In genomic region chrIII:3140227-3140626, ce11 we compare ENCODE assay signal across 2 worm cellular contexts.
A peak's percentile ranks its signal among the peaks of the same experiment; 100 is the strongest.
TF ChIP-seq lines count a peak whose summit lies in the region.

No protein-coding gene starts in this region.

TF ChIP-seq in whole organism, late embryonic, 69 proteins besides CTCF, POLR2A, EP300 and RAD21:
- TF ChIP-seq unc-3 (GFP tag; conservative IDR thresholded peaks at IDR 0.05; lab: Robert Waterston, UW), result no peak
- TF ChIP-seq unc-3 (tag; optimal IDR thresholded peaks at IDR 0.05; lab: Kevin White, UChicago), result no peak
- TF ChIP-seq ceh-34 (tag; optimal IDR thresholded peaks at IDR 0.05; lab: Kevin White, UChicago), result peak; percentile 99
- peak; percentile 76 for TF ChIP-seq ceh-19 (GFP tag; optimal IDR thresholded peaks at IDR 0.05; lab: Kevin White, UChicago)

TF ChIP-seq in whole organism, mixed stage, embryonic, 35 proteins besides CTCF, POLR2A, EP300 and RAD21:
- TF ChIP-seq mls-2 (tag; optimal IDR thresholded peaks at IDR 0.05; lab: Kevin White, UChicago) (no peak), lsy-2 (tag; optimal IDR thresholded peaks at IDR 0.05; lab: Kevin White, UChicago) (peak; percentile 62), tbx-8 (GFP tag; optimal IDR thresholded peaks at IDR 0.05; lab: Kevin White, UChicago) (no peak)
